Fruit fly (Drosophila melanogaster) S2 (cell line): ENCODE results near the gene Lcp65Ab2.

Experiments
- CG8478 ChIP-seq: fragments of >200 bp; optimal IDR thresholded peaks from 2 replicates; lab custom pipeline; 2018
- CTCF ChIP-seq, 2 experiments: fragments of >200 bp; optimal IDR thresholded peaks; 2 replicates each; lab custom pipeline; 2018

- no peak for TF ChIP-seq CTCF (optimal IDR thresholded peaks at IDR 0.05; lab: Kevin White, UChicago)
- TF ChIP-seq CG8478 (lab: Kevin White, UChicago), result no peak
Measured at dm6 chr3L:6154951-6155394, 8.5 kb downstream of the Lcp65Ab2 start.
